Worm (Caenorhabditis elegans) whole organism, early embryonic: ENCODE measurements around the gene srh-290.

Experiments used
- F13C5.2 ChIP-seq: sonication (generic microtip); optimal IDR thresholded peaks from 2 replicates; lab custom pipeline; 2017; ENCODE audit warnings: mild to moderate bottlenecking, missing genetic modification characterization, inconsistent platforms, missing compliant biosample characterization
- ama-1 ChIP-seq: fragments of 150-350 bp; optimal IDR thresholded peaks from 2 replicates; lab custom pipeline; 2014
- ceh-13 ChIP-seq: fragments of 200-800 bp; sonication (Bioruptor generic); optimal IDR thresholded peaks from 2 replicates; lab custom pipeline; 2018; ENCODE audit warnings: mild to moderate bottlenecking, missing genetic modification characterization, missing compliant biosample characterization
- ceh-36 ChIP-seq: sonication (generic microtip); optimal IDR thresholded peaks from 2 replicates; lab custom pipeline; 2016; ENCODE audit warnings: missing genetic modification characterization, inconsistent platforms, missing compliant biosample characterization
- ets-7 ChIP-seq: sonication (generic microtip); optimal IDR thresholded peaks from 2 replicates; lab custom pipeline; 2016; ENCODE audit warnings: missing genotype, missing genetic modification characterization, missing compliant biosample characterization
- flt-1 ChIP-seq: fragments of 200-800 bp; sonication (Bioruptor generic); IDR thresholded peaks from 2 replicates; pipeline ENCODE4 v1.3.6; 2022; ENCODE audit warnings: missing genetic modification characterization, missing compliant biosample characterization
- hmbx-1 ChIP-seq: sonication (generic microtip); optimal IDR thresholded peaks from 2 replicates; lab custom pipeline; 2016; ENCODE audit warnings: mild to moderate bottlenecking, missing genetic modification characterization, missing compliant biosample characterization
- hmg-4 ChIP-seq: fragments of 200-800 bp; sonication (Bioruptor generic); optimal IDR thresholded peaks from 2 replicates; lab custom pipeline; 2018; ENCODE audit warnings: mild to moderate bottlenecking, missing genetic modification characterization, missing compliant biosample characterization
- pes-1 ChIP-seq: fragments of 200-800 bp; sonication (Bioruptor generic); IDR thresholded peaks from 2 replicates; pipeline ENCODE4 v1.3.6; 2022; ENCODE audit warnings: missing genetic modification reagents, missing genetic modification characterization, missing compliant biosample characterization
- scrt-1 ChIP-seq: fragments of 200-800 bp; sonication (Bioruptor generic); IDR thresholded peaks from 2 replicates; pipeline ENCODE4 v1.3.6; 2022; ENCODE audit warnings: missing genetic modification characterization, missing compliant biosample characterization
- sea-1 ChIP-seq: fragments of 200-800 bp; sonication (Bioruptor generic); conservative IDR thresholded peaks from 2 replicates; pipeline ENCODE4 v1.3.6; 2022; ENCODE audit warnings: missing genetic modification characterization, missing compliant biosample characterization
- tbx-37 ChIP-seq: fragments of 200-800 bp; sonication (Bioruptor generic); conservative IDR thresholded peaks from 2 replicates; pipeline ENCODE4 v1.3.6; 2022; ENCODE audit warnings: missing genetic modification reagents, missing genetic modification characterization, missing compliant biosample characterization

- TF ChIP-seq ama-1 (lab: Kevin White, UChicago) (no peak), ceh-13 (GFP tag; lab: Kevin White, UChicago) (no peak), pes-1 (GFP tag; lab: Robert Waterston, UW) (no peak), flt-1 (GFP tag; lab: Robert Waterston, UW) (no peak), ceh-36 (peak; percentile 71), hmg-4 (GFP tag; lab: Kevin White, UChicago) (no peak), scrt-1 (GFP tag; lab: Robert Waterston, UW) (no peak), sea-1 (GFP tag; lab: Robert Waterston, UW) (no peak), hmbx-1 (tag; lab: Kevin White, UChicago) (no peak), ets-7 (tag; lab: Kevin White, UChicago) (no peak), tbx-37 (GFP tag; lab: Robert Waterston, UW) (no peak), F13C5.2 (tag; lab: Kevin White, UChicago) (no peak)
Measured at ce11 chrV:17743802-17744201, 46.5 kb upstream of the srh-290 start.
